Fruit fly (Drosophila melanogaster) whole organism, embryonic: ENCODE data around the gene EndoGI.

Experiments
- Adf1 ChIP-seq: fragments of 200-800 bp; sonication (Bioruptor generic); IDR thresholded peaks from 2 replicates; pipeline ENCODE4 v1.3.6; 2022; ENCODE audit warnings: missing biosample characterization, missing genetic modification characterization
- Aef1 ChIP-seq: fragments of 200-800 bp; sonication (Bioruptor generic); IDR thresholded peaks from 3 replicates; pipeline ENCODE4 v1.3.6; 2022; ENCODE audit warnings: missing biosample characterization, missing genetic modification characterization
- B-H1 ChIP-seq: fragments of 200-800 bp; sonication (Bioruptor generic); IDR thresholded peaks from 3 replicates; pipeline ENCODE4 v1.3.6; 2022; ENCODE audit warnings: missing biosample characterization, missing genetic modification characterization
- CG11456 ChIP-seq: fragments of 200-800 bp; sonication (Bioruptor generic); IDR thresholded peaks from 3 replicates; pipeline ENCODE4 v1.3.6; 2022; ENCODE audit warnings: missing biosample characterization, missing genetic modification characterization
- CG11695 ChIP-seq: fragments of 200-800 bp; sonication (Bioruptor generic); IDR thresholded peaks from 3 replicates; pipeline ENCODE4 v1.3.6; 2022; ENCODE audit warnings: missing biosample characterization, missing genetic modification characterization
- CG12104 ChIP-seq: fragments of 200-800 bp; sonication (Bioruptor generic); optimal IDR thresholded peaks from 3 replicates; lab custom pipeline; 2016; ENCODE audit warnings: missing biosample characterization, missing genetic modification characterization
- CG13296 ChIP-seq: fragments of 200-800 bp; sonication (Bioruptor generic); optimal IDR thresholded peaks from 3 replicates; lab custom pipeline; 2018; ENCODE audit warnings: missing biosample characterization, mild to moderate bottlenecking, missing genetic modification characterization
- CG15011 ChIP-seq: fragments of 200-800 bp; sonication (Bioruptor generic); optimal IDR thresholded peaks from 3 replicates; lab custom pipeline; 2018; ENCODE audit warnings: missing biosample characterization, mild to moderate bottlenecking, missing genetic modification characterization
- CG15601 ChIP-seq: fragments of 200-800 bp; sonication (Bioruptor generic); optimal IDR thresholded peaks from 3 replicates; lab custom pipeline; 2019; ENCODE audit warnings: missing biosample characterization, mild to moderate bottlenecking, missing genetic modification characterization, moderate library complexity
- CG17328 ChIP-seq: fragments of 200-800 bp; sonication (Bioruptor generic); IDR thresholded peaks from 2 replicates; pipeline ENCODE4 v1.3.6; 2022; ENCODE audit warnings: missing biosample characterization, missing genetic modification characterization
- CG17359 ChIP-seq: fragments of 200-800 bp; sonication (Bioruptor generic); optimal IDR thresholded peaks from 3 replicates; lab custom pipeline; 2018; ENCODE audit warnings: missing biosample characterization, mild to moderate bottlenecking, missing genetic modification characterization, moderate library complexity
- CG3163 ChIP-seq: fragments of 200-800 bp; sonication (Bioruptor generic); optimal IDR thresholded peaks from 3 replicates; lab custom pipeline; 2016; ENCODE audit warnings: missing biosample characterization, missing genetic modification characterization
- CG4404 ChIP-seq: fragments of 200-800 bp; sonication (Bioruptor generic); IDR thresholded peaks from 2 replicates; pipeline ENCODE4 v1.3.6; 2022; ENCODE audit warnings: missing biosample characterization, missing genetic modification characterization
- CG6175 ChIP-seq: fragments of 200-800 bp; sonication (Bioruptor generic); IDR thresholded peaks from 3 replicates; pipeline ENCODE4 v1.3.6; 2022; ENCODE audit warnings: missing biosample characterization, missing genetic modification characterization
- CG6254 ChIP-seq: fragments of 200-800 bp; sonication (Bioruptor generic); optimal IDR thresholded peaks from 3 replicates; lab custom pipeline; 2017; ENCODE audit warnings: mild to moderate bottlenecking, missing biosample characterization, missing genetic modification reagents, missing genetic modification characterization
- CG6683 ChIP-seq: fragments of 200-800 bp; sonication (Bioruptor generic); optimal IDR thresholded peaks from 2 replicates; lab custom pipeline; 2017; ENCODE audit warnings: missing biosample characterization, mild to moderate bottlenecking, missing genetic modification characterization, missing genetic modification reagents
- CG7271 ChIP-seq: fragments of 200-800 bp; sonication (Bioruptor generic); optimal IDR thresholded peaks from 2 replicates; lab custom pipeline; 2018; ENCODE audit warnings: missing biosample characterization, mild to moderate bottlenecking, missing genetic modification characterization, moderate library complexity
- CG8388 ChIP-seq: fragments of 200-800 bp; sonication (Bioruptor generic); optimal IDR thresholded peaks from 2 replicates; lab custom pipeline; 2019; ENCODE audit warnings: missing biosample characterization, mild to moderate bottlenecking, missing genetic modification characterization, moderate library complexity
- CHES-1-like ChIP-seq: fragments of 200-800 bp; sonication (Bioruptor generic); optimal IDR thresholded peaks from 2 replicates; lab custom pipeline; 2016; ENCODE audit warnings: missing biosample characterization, missing genetic modification characterization
- Camta ChIP-seq: fragments of 200-800 bp; sonication (Bioruptor generic); optimal IDR thresholded peaks from 2 replicates; lab custom pipeline; 2016; ENCODE audit warnings: missing biosample characterization, missing genetic modification characterization
- Chrac-16 ChIP-seq: fragments of 200-800 bp; sonication (Bioruptor generic); optimal IDR thresholded peaks from 3 replicates; lab custom pipeline; 2016; ENCODE audit warnings: missing biosample characterization, missing genetic modification characterization
- CkIIα-i1 ChIP-seq: fragments of 200-800 bp; sonication (Bioruptor generic); IDR thresholded peaks from 2 replicates; pipeline ENCODE4 v1.3.6; 2022; ENCODE audit warnings: missing biosample characterization, missing genetic modification characterization
- CoRest ChIP-seq: fragments of 200-800 bp; sonication (Bioruptor generic); optimal IDR thresholded peaks from 3 replicates; lab custom pipeline; 2018; ENCODE audit warnings: missing biosample characterization, mild to moderate bottlenecking, missing genetic modification characterization, moderate library complexity
- HLH3B ChIP-seq: fragments of 200-800 bp; sonication (Bioruptor generic); IDR thresholded peaks from 2 replicates; pipeline ENCODE4 v1.3.6; 2022; ENCODE audit warnings: missing biosample characterization, missing genetic modification characterization
- Hey ChIP-seq: fragments of 200-800 bp; sonication (Bioruptor generic); optimal IDR thresholded peaks from 3 replicates; lab custom pipeline; 2018; ENCODE audit warnings: missing biosample characterization, mild to moderate bottlenecking, missing genetic modification characterization
- Mrtf ChIP-seq: fragments of 200-800 bp; sonication (Bioruptor generic); IDR thresholded peaks from 3 replicates; pipeline ENCODE4 v1.3.6; 2022; ENCODE audit warnings: missing biosample characterization, missing genetic modification characterization
- Oli ChIP-seq: fragments of 200-800 bp; sonication (Bioruptor generic); optimal IDR thresholded peaks from 2 replicates; lab custom pipeline; 2018; ENCODE audit warnings: missing biosample characterization, mild to moderate bottlenecking, missing genetic modification characterization, moderate library complexity
- bbx ChIP-seq: fragments of 200-800 bp; sonication (Bioruptor generic); IDR thresholded peaks from 2 replicates; pipeline ENCODE4 v1.3.6; 2022; ENCODE audit warnings: missing biosample characterization, missing genetic modification characterization; ENCODE audit not compliant: partially characterized antibody
- bowl ChIP-seq: fragments of 200-800 bp; sonication (Bioruptor generic); IDR thresholded peaks from 2 replicates; pipeline ENCODE4 v1.3.6; 2022; ENCODE audit warnings: missing biosample characterization, missing genetic modification characterization
- chinmo ChIP-seq: fragments of 200-800 bp; sonication (Bioruptor generic); IDR thresholded peaks from 4 replicates; pipeline ENCODE4 v1.3.6; 2022; ENCODE audit warnings: missing biosample characterization, missing genetic modification characterization; ENCODE audit not compliant: partially characterized antibody
- disco-r ChIP-seq: fragments of 200-800 bp; sonication (Bioruptor generic); optimal IDR thresholded peaks from 2 replicates; lab custom pipeline; 2016; ENCODE audit warnings: missing biosample characterization, missing genetic modification characterization
- gcm ChIP-seq: fragments of 200-800 bp; sonication (Bioruptor generic); optimal IDR thresholded peaks from 2 replicates; lab custom pipeline; 2019; ENCODE audit warnings: missing biosample characterization, mild to moderate bottlenecking, missing genetic modification characterization, moderate library complexity
- jigr1 ChIP-seq: fragments of 200-800 bp; sonication (Bioruptor generic); IDR thresholded peaks from 3 replicates; pipeline ENCODE4 v1.3.6; 2022; ENCODE audit warnings: missing biosample characterization, missing genetic modification characterization
- jing ChIP-seq: fragments of 200-800 bp; sonication (Bioruptor generic); optimal IDR thresholded peaks from 2 replicates; lab custom pipeline; 2018; ENCODE audit warnings: missing biosample characterization, mild to moderate bottlenecking, missing genetic modification characterization
- maf-S ChIP-seq: fragments of 200-800 bp; sonication (Bioruptor generic); optimal IDR thresholded peaks from 2 replicates; lab custom pipeline; 2016; ENCODE audit warnings: missing biosample characterization, missing genetic modification characterization
- nom ChIP-seq: fragments of 200-800 bp; sonication (Bioruptor generic); optimal IDR thresholded peaks from 2 replicates; lab custom pipeline; 2017; ENCODE audit warnings: missing biosample characterization, missing genetic modification characterization, mild to moderate bottlenecking, moderate library complexity, missing genetic modification reagents
- peb ChIP-seq: fragments of 200-800 bp; sonication (Bioruptor generic); IDR thresholded peaks from 2 replicates; pipeline ENCODE4 v1.3.6; 2022; ENCODE audit warnings: missing biosample characterization, missing genetic modification characterization
- prd ChIP-seq, 3 experiments: fragments of >200 bp in 2 of 3; fragments of 200-800 bp in 1 of 3; sonication (Bioruptor generic) in 1 of 3; optimal IDR thresholded peaks in 2 of 3; IDR thresholded peaks in 1 of 3; 2 replicates in 2 of 3; 3 replicates in 1 of 3; pipeline versions ENCODE4 v1.3.6 to Lab custom; 2017 to 2022; ENCODE audit warnings: missing biosample characterization in 1 of 3, missing genetic modification characterization in 1 of 3
- pros ChIP-seq: fragments of 200-800 bp; sonication (Bioruptor generic); optimal IDR thresholded peaks from 3 replicates; lab custom pipeline; 2019; ENCODE audit warnings: missing biosample characterization, mild to moderate bottlenecking, missing genetic modification characterization, moderate library complexity
- psq ChIP-seq: fragments of 200-800 bp; sonication (Bioruptor generic); optimal IDR thresholded peaks from 2 replicates; lab custom pipeline; 2017; ENCODE audit warnings: missing biosample characterization, missing genetic modification characterization
- rib ChIP-seq: fragments of 200-800 bp; sonication (Bioruptor generic); IDR thresholded peaks from 2 replicates; pipeline ENCODE4 v1.3.6; 2022; ENCODE audit warnings: missing biosample characterization, missing genetic modification characterization
- ro ChIP-seq: fragments of 200-800 bp; sonication (Bioruptor generic); IDR thresholded peaks from 2 replicates; pipeline ENCODE4 v1.3.6; 2022; ENCODE audit warnings: missing biosample characterization, missing genetic modification characterization
- salm ChIP-seq: fragments of 200-800 bp; sonication (Bioruptor generic); optimal IDR thresholded peaks from 2 replicates; lab custom pipeline; 2018; ENCODE audit warnings: missing biosample characterization, mild to moderate bottlenecking, missing genetic modification characterization
- sim ChIP-seq: fragments of 200-800 bp; sonication (Bioruptor generic); IDR thresholded peaks from 2 replicates; pipeline ENCODE4 v1.3.6; 2022; ENCODE audit warnings: missing biosample characterization, missing genetic modification characterization
- sisA ChIP-seq: fragments of 200-800 bp; sonication (Bioruptor generic); IDR thresholded peaks from 2 replicates; pipeline ENCODE4 v1.3.6; 2022; ENCODE audit warnings: missing biosample characterization, missing genetic modification characterization
- tap ChIP-seq: fragments of 200-800 bp; optimal IDR thresholded peaks from 3 replicates; lab custom pipeline; 2019; ENCODE audit warnings: missing biosample characterization, mild to moderate bottlenecking, missing genetic modification characterization, moderate library complexity
- tll ChIP-seq, 2 experiments: fragments of 200-800 bp in 1 of 2; fragments of >200 bp in 1 of 2; sonication (Bioruptor generic) in 1 of 2; optimal IDR thresholded peaks; 2 replicates each; lab custom pipeline; 2017 to 2019; ENCODE audit warnings: missing biosample characterization in 2 of 2, missing genetic modification characterization in 2 of 2, mild to moderate bottlenecking in 1 of 2, moderate library complexity in 1 of 2
- trh ChIP-seq: fragments of 200-800 bp; sonication (Bioruptor generic); optimal IDR thresholded peaks from 2 replicates; lab custom pipeline; 2016; ENCODE audit warnings: missing biosample characterization, missing genetic modification characterization
- unpg ChIP-seq: fragments of 200-800 bp; sonication (Bioruptor generic); optimal IDR thresholded peaks from 3 replicates; lab custom pipeline; 2018; ENCODE audit warnings: missing biosample characterization, mild to moderate bottlenecking, missing genetic modification characterization, moderate library complexity
- wor ChIP-seq: fragments of 200-800 bp; sonication (Bioruptor generic); IDR thresholded peaks from 2 replicates; pipeline ENCODE4 v1.3.6; 2022; ENCODE audit warnings: missing biosample characterization, missing genetic modification characterization
- zfh1 ChIP-seq: fragments of 200-800 bp; sonication (Bioruptor generic); IDR thresholded peaks from 3 replicates; pipeline ENCODE4 v1.3.6; 2022; ENCODE audit warnings: missing biosample characterization, missing genetic modification characterization

The EndoGI gene

dm6 chr2L:16231265-16231664, 26.2 kb upstream of the EndoGI start, which contains the start of gene Ca-Ma2d (continued):
- TF ChIP-seq Adf1 (peak; percentile 62; the same call in 1 of the 2 replicates), ro (no peak), trh (GFP tag; lab: Kevin White, UChicago) (no peak), CoRest (tag; lab: Kevin White, UChicago) (no peak), Camta (no peak), Oli (no peak), unpg (no peak), bbx (no peak), CG13296 (GFP tag; lab: Kevin White, UChicago) (no peak), CG4404 (GFP tag; lab: Robert Waterston, UW) (no peak), prd (optimal IDR thresholded peaks at IDR 0.05; lab: Kevin White, UChicago) (no peak), prd (GFP tag; IDR thresholded peaks at IDR 0.05; lab: Robert Waterston, UW) (no peak), CG15011 (GFP tag; lab: Kevin White, UChicago) (no peak), CG8388 (GFP tag; lab: Kevin White, UChicago) (no peak), CG11456 (0 out of 3 replicates have a peak, but pooled peaks have one; percentile 41), B-H1 (GFP tag; lab: Robert Waterston, UW) (no peak), wor (GFP tag; lab: Robert Waterston, UW) (no peak), CG6175 (GFP tag; lab: Robert Waterston, UW) (no peak), CG11695 (GFP tag; lab: Robert Waterston, UW) (peak; percentile 17; the same call in 1 of the 3 replicates), Hey (tag; lab: Kevin White, UChicago) (no peak), Mrtf (GFP tag; lab: Robert Waterston, UW) (no peak), sim (GFP tag; lab: Robert Waterston, UW) (no peak), pros (GFP tag; lab: Kevin White, UChicago) (no peak), chinmo (GFP tag; lab: Robert Waterston, UW) (0 out of 4 replicates have a peak, but pooled peaks have one; percentile 41), tap (no peak), CG12104 (GFP tag; lab: Kevin White, UChicago) (no peak), jigr1 (GFP tag; lab: Robert Waterston, UW) (no peak), tll (GFP tag; optimal IDR thresholded peaks at IDR 0.05; lab: Kevin White, UChicago) (no peak), Aef1 (GFP tag; lab: Robert Waterston, UW) (no peak), gcm (GFP tag; lab: Kevin White, UChicago) (no peak), peb (GFP tag; lab: Robert Waterston, UW) (no peak), CG6683 (GFP tag; lab: Kevin White, UChicago) (no peak), CkIIα-i1 (GFP tag; lab: Robert Waterston, UW) (no peak), CG6254 (GFP tag; lab: Kevin White, UChicago) (no peak), jing (no peak), CG3163 (GFP tag; lab: Kevin White, UChicago) (peak; percentile 97), disco-r (GFP tag; lab: Kevin White, UChicago) (no peak), CG17359 (tag; lab: Kevin White, UChicago) (no peak), salm (tag; lab: Kevin White, UChicago) (no peak), psq (GFP tag; lab: Kevin White, UChicago) (peak; percentile 27), CG15601 (tag; lab: Kevin White, UChicago) (no peak), CG17328 (GFP tag; lab: Robert Waterston, UW) (no peak), zfh1 (GFP tag; lab: Robert Waterston, UW) (no peak), HLH3B (GFP tag; lab: Robert Waterston, UW) (no peak), nom (GFP tag; lab: Kevin White, UChicago) (no peak), sisA (GFP tag; lab: Robert Waterston, UW) (no peak), bowl (GFP tag; lab: Robert Waterston, UW) (no peak), maf-S (GFP tag; lab: Kevin White, UChicago) (no peak), rib (GFP tag; lab: Robert Waterston, UW) (no peak), CG7271 (tag; lab: Kevin White, UChicago) (no peak), Chrac-16 (GFP tag; lab: Kevin White, UChicago) (no peak), CHES-1-like (GFP tag; lab: Kevin White, UChicago) (no peak)
